Fruit fly (Drosophila melanogaster) whole organism, prepupa: Measurements from ENCODE around the gene CG11674.

Experiments used
- CG10669 ChIP-seq: fragments of 200-800 bp; sonication (Bioruptor generic); optimal IDR thresholded peaks from 3 replicates; lab custom pipeline; 2018; ENCODE audit warnings: missing biosample characterization, mild to moderate bottlenecking, missing genetic modification characterization, moderate library complexity
- CG15336 ChIP-seq: fragments of 200-800 bp; sonication (Bioruptor generic); IDR thresholded peaks from 2 replicates; pipeline ENCODE4 v1.3.6; 2022; ENCODE audit warnings: missing biosample characterization, missing genetic modification characterization
- CG32006 ChIP-seq: fragments of 200-800 bp; sonication (Bioruptor generic); optimal IDR thresholded peaks from 3 replicates; lab custom pipeline; 2017; ENCODE audit warnings: missing biosample characterization, mild to moderate bottlenecking, missing genetic modification characterization
- CG34406 ChIP-seq: fragments of 200-800 bp; sonication (Bioruptor generic); optimal IDR thresholded peaks from 3 replicates; lab custom pipeline; 2016; ENCODE audit warnings: missing biosample characterization, missing genetic modification characterization
- CG3919 ChIP-seq: fragments of 200-800 bp; sonication (Bioruptor generic); optimal IDR thresholded peaks from 3 replicates; lab custom pipeline; 2016; ENCODE audit warnings: missing biosample characterization, missing genetic modification characterization
- CG6163 ChIP-seq: fragments of 200-800 bp; sonication (Bioruptor generic); IDR thresholded peaks from 3 replicates; pipeline ENCODE4 v1.3.6; 2022; ENCODE audit warnings: missing biosample characterization, missing genetic modification characterization
- CG6276 ChIP-seq: fragments of 200-800 bp; sonication (Bioruptor generic); optimal IDR thresholded peaks from 2 replicates; lab custom pipeline; 2017; ENCODE audit warnings: missing biosample characterization, mild to moderate bottlenecking, missing genetic modification characterization
- CG6792 ChIP-seq: fragments of 200-800 bp; sonication (Bioruptor generic); optimal IDR thresholded peaks from 3 replicates; lab custom pipeline; 2016; ENCODE audit warnings: missing biosample characterization, missing genetic modification characterization
- CG6854 ChIP-seq: fragments of 200-800 bp; sonication (Bioruptor generic); optimal IDR thresholded peaks from 2 replicates; lab custom pipeline; 2017; ENCODE audit warnings: missing biosample characterization, mild to moderate bottlenecking, missing genetic modification characterization
- Eip75B ChIP-seq: fragments of 200-800 bp; sonication (Bioruptor generic); optimal IDR thresholded peaks from 3 replicates; lab custom pipeline; 2016; ENCODE audit warnings: missing biosample characterization, missing genetic modification characterization
- Ets21C ChIP-seq: fragments of 200-800 bp; sonication (Bioruptor generic); optimal IDR thresholded peaks from 3 replicates; lab custom pipeline; 2016; ENCODE audit warnings: missing biosample characterization, missing genetic modification characterization
- Ets96B ChIP-seq: fragments of 200-800 bp; optimal IDR thresholded peaks from 2 replicates; lab custom pipeline; 2019; ENCODE audit warnings: missing biosample characterization, mild to moderate bottlenecking, missing genetic modification characterization, moderate library complexity
- Gug ChIP-seq: fragments of 200-800 bp; sonication (Bioruptor generic); IDR thresholded peaks from 2 replicates; pipeline ENCODE4 v1.3.6; 2022; ENCODE audit warnings: missing biosample characterization, missing genetic modification characterization
- Hr39 ChIP-seq: fragments of 200-800 bp; sonication (Bioruptor generic); optimal IDR thresholded peaks from 2 replicates; lab custom pipeline; 2016; ENCODE audit warnings: missing biosample characterization, missing genetic modification characterization
- OdsH ChIP-seq: fragments of 200-800 bp; sonication (Bioruptor generic); optimal IDR thresholded peaks from 3 replicates; lab custom pipeline; 2016; ENCODE audit warnings: missing biosample characterization, missing genetic modification characterization
- Sox102F ChIP-seq: fragments of 200-800 bp; sonication (Bioruptor generic); optimal IDR thresholded peaks from 2 replicates; lab custom pipeline; 2016; ENCODE audit warnings: missing biosample characterization, mild to moderate bottlenecking, missing genetic modification characterization
- acj6 ChIP-seq: fragments of 200-800 bp; sonication (Bioruptor generic); optimal IDR thresholded peaks from 3 replicates; lab custom pipeline; 2016; ENCODE audit warnings: missing biosample characterization, missing genetic modification characterization
- dac ChIP-seq: fragments of 200-800 bp; sonication (Bioruptor generic); optimal IDR thresholded peaks from 2 replicates; lab custom pipeline; 2017; ENCODE audit warnings: missing biosample characterization, mild to moderate bottlenecking, missing genetic modification characterization
- pdm3 ChIP-seq: fragments of 200-800 bp; sonication (Bioruptor generic); optimal IDR thresholded peaks from 3 replicates; lab custom pipeline; 2016; ENCODE audit warnings: missing biosample characterization, missing genetic modification characterization
- svp ChIP-seq: fragments of 200-800 bp; sonication (Bioruptor generic); peaks from one replicate; lab custom pipeline; 2016; ENCODE audit warnings: missing biosample characterization, missing genetic modification characterization
- topi ChIP-seq: fragments of 200-800 bp; sonication (Bioruptor generic); optimal IDR thresholded peaks from 3 replicates; lab custom pipeline; 2016; ENCODE audit warnings: missing biosample characterization, missing genetic modification characterization

Gene CG11674

DNA sequence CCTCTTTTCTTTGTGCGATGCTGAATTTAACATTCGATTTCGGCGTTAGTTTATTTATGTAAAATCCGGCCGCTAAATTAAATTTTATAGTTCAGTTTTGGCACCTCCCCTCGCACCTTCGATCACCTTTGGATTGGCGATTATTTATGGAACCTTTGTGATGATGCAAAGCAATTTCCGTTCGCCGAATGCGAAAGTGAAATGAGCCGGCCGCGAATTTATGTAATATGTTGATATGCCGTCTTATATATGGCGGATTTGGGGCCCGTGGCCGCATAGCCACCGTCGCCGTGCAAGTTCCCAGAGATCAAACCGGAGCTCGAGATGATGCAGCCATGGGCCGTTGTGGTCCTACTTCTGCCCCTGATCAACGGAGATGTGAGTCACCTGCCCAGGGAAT is 49.1 kb downstream of the CG11674 start, which contains the start of gene CG11581:
Gene CG11581 (plus strand): TSS at position 301 of the 400 bp plus-strand sequence.
- TF ChIP-seq CG3919 (GFP tag; lab: Kevin White, UChicago) = no peak
- no peak for TF ChIP-seq Eip75B (GFP tag; lab: Kevin White, UChicago)
- TF ChIP-seq OdsH (GFP tag; lab: Kevin White, UChicago) = no peak
- no peak for TF ChIP-seq CG6854 (GFP tag; lab: Kevin White, UChicago)
- no peak for TF ChIP-seq topi
- no peak for TF ChIP-seq dac (GFP tag; lab: Kevin White, UChicago)
- peak; percentile 4 for TF ChIP-seq svp
- no peak for TF ChIP-seq CG6163 (GFP tag; lab: Robert Waterston, UW)
- TF ChIP-seq, all 60 proteins: peak for 1

- TF ChIP-seq CG6792 (no peak), CG6163 (GFP tag; lab: Robert Waterston, UW) (no peak), CG34406 (no peak), Sox102F (GFP tag; lab: Kevin White, UChicago) (no peak), CG6854 (GFP tag; lab: Kevin White, UChicago) (no peak), CG6276 (GFP tag; lab: Kevin White, UChicago) (no peak), CG32006 (no peak), pdm3 (GFP tag; lab: Kevin White, UChicago) (no peak), OdsH (GFP tag; lab: Kevin White, UChicago) (no peak), Ets96B (tag; lab: Kevin White, UChicago) (no peak), Ets21C (GFP tag; lab: Kevin White, UChicago) (no peak), acj6 (no peak), Gug (GFP tag; lab: Robert Waterston, UW) (no peak), Eip75B (GFP tag; lab: Kevin White, UChicago) (no peak), CG10669 (GFP tag; lab: Kevin White, UChicago) (no peak), CG15336 (GFP tag; lab: Robert Waterston, UW) (no peak), Hr39 (no peak), topi (no peak), dac (GFP tag; lab: Kevin White, UChicago) (no peak)
Measured at dm6 chrX:14175663-14176062, 50.0 kb downstream of the CG11674 start.
